Fruit fly (Drosophila melanogaster) whole organism, prepupa: Measurements from ENCODE around the gene Zpr1.

Experiments used
- CG10631 ChIP-seq: fragments of 200-800 bp; sonication (Bioruptor generic); optimal IDR thresholded peaks from 2 replicates; lab custom pipeline; 2016; ENCODE audit warnings: missing biosample characterization, missing genetic modification characterization
- CG10669 ChIP-seq: fragments of 200-800 bp; sonication (Bioruptor generic); optimal IDR thresholded peaks from 3 replicates; lab custom pipeline; 2018; ENCODE audit warnings: missing biosample characterization, mild to moderate bottlenecking, missing genetic modification characterization, moderate library complexity
- CG11294 ChIP-seq: fragments of 200-800 bp; sonication (Bioruptor generic); IDR thresholded peaks from 2 replicates; pipeline ENCODE4 v1.3.6; 2022; ENCODE audit warnings: missing biosample characterization, missing genetic modification characterization
- CG11762 ChIP-seq: fragments of 200-800 bp; sonication (Bioruptor generic); optimal IDR thresholded peaks from 3 replicates; lab custom pipeline; 2016; ENCODE audit warnings: missing biosample characterization, missing genetic modification characterization; ENCODE audit not compliant: insufficient read depth
- CG15336 ChIP-seq: fragments of 200-800 bp; sonication (Bioruptor generic); IDR thresholded peaks from 2 replicates; pipeline ENCODE4 v1.3.6; 2022; ENCODE audit warnings: missing biosample characterization, missing genetic modification characterization
- CG1621 ChIP-seq: fragments of 200-800 bp; sonication (Bioruptor generic); optimal IDR thresholded peaks from 3 replicates; lab custom pipeline; 2018; ENCODE audit warnings: missing biosample characterization, mild to moderate bottlenecking, missing genetic modification characterization
- CG16779 ChIP-seq: fragments of 200-800 bp; sonication (Bioruptor generic); optimal IDR thresholded peaks from 3 replicates; lab custom pipeline; 2017; ENCODE audit warnings: missing biosample characterization, mild to moderate bottlenecking, missing genetic modification characterization
- CG3032 ChIP-seq: fragments of 200-800 bp; optimal IDR thresholded peaks from 2 replicates; lab custom pipeline; 2019; ENCODE audit warnings: missing biosample characterization, mild to moderate bottlenecking, missing genetic modification characterization, moderate library complexity
- CG32006 ChIP-seq: fragments of 200-800 bp; sonication (Bioruptor generic); optimal IDR thresholded peaks from 3 replicates; lab custom pipeline; 2017; ENCODE audit warnings: missing biosample characterization, mild to moderate bottlenecking, missing genetic modification characterization
- CG34406 ChIP-seq: fragments of 200-800 bp; sonication (Bioruptor generic); optimal IDR thresholded peaks from 3 replicates; lab custom pipeline; 2016; ENCODE audit warnings: missing biosample characterization, missing genetic modification characterization
- CG4318 ChIP-seq: fragments of 200-800 bp; sonication (Bioruptor generic); optimal IDR thresholded peaks from 3 replicates; lab custom pipeline; 2017; ENCODE audit warnings: missing biosample characterization, mild to moderate bottlenecking, missing genetic modification characterization
- CG6163 ChIP-seq: fragments of 200-800 bp; sonication (Bioruptor generic); IDR thresholded peaks from 3 replicates; pipeline ENCODE4 v1.3.6; 2022; ENCODE audit warnings: missing biosample characterization, missing genetic modification characterization
- CG6276 ChIP-seq: fragments of 200-800 bp; sonication (Bioruptor generic); optimal IDR thresholded peaks from 2 replicates; lab custom pipeline; 2017; ENCODE audit warnings: missing biosample characterization, mild to moderate bottlenecking, missing genetic modification characterization
- CG6792 ChIP-seq: fragments of 200-800 bp; sonication (Bioruptor generic); optimal IDR thresholded peaks from 3 replicates; lab custom pipeline; 2016; ENCODE audit warnings: missing biosample characterization, missing genetic modification characterization
- CG6808 ChIP-seq: fragments of 200-800 bp; sonication (Bioruptor generic); optimal IDR thresholded peaks from 3 replicates; lab custom pipeline; 2017; ENCODE audit warnings: missing biosample characterization, missing genetic modification characterization, mild to moderate bottlenecking, moderate library complexity, missing genetic modification reagents
- CG6854 ChIP-seq: fragments of 200-800 bp; sonication (Bioruptor generic); optimal IDR thresholded peaks from 2 replicates; lab custom pipeline; 2017; ENCODE audit warnings: missing biosample characterization, mild to moderate bottlenecking, missing genetic modification characterization
- CG8119 ChIP-seq: fragments of 200-800 bp; sonication (Bioruptor generic); IDR thresholded peaks from 3 replicates; pipeline ENCODE4 v1.3.6; 2022; ENCODE audit warnings: missing biosample characterization, missing genetic modification characterization
- CG9139 ChIP-seq: fragments of 200-800 bp; sonication (Bioruptor generic); optimal IDR thresholded peaks from 3 replicates; lab custom pipeline; 2017; ENCODE audit warnings: missing biosample characterization, mild to moderate bottlenecking, missing genetic modification characterization
- Eip78C ChIP-seq: fragments of 200-800 bp; sonication (Bioruptor generic); peaks from one replicate; lab custom pipeline; 2016; ENCODE audit warnings: missing biosample characterization, missing genetic modification characterization
- Ets96B ChIP-seq: fragments of 200-800 bp; optimal IDR thresholded peaks from 2 replicates; lab custom pipeline; 2019; ENCODE audit warnings: missing biosample characterization, mild to moderate bottlenecking, missing genetic modification characterization, moderate library complexity
- Gug ChIP-seq: fragments of 200-800 bp; sonication (Bioruptor generic); IDR thresholded peaks from 2 replicates; pipeline ENCODE4 v1.3.6; 2022; ENCODE audit warnings: missing biosample characterization, missing genetic modification characterization
- Hr38 ChIP-seq: sonication (Bioruptor generic); optimal IDR thresholded peaks from 2 replicates; lab custom pipeline; 2016; ENCODE audit warnings: missing biosample characterization, missing genetic modification characterization
- Hr39 ChIP-seq: fragments of 200-800 bp; sonication (Bioruptor generic); optimal IDR thresholded peaks from 2 replicates; lab custom pipeline; 2016; ENCODE audit warnings: missing biosample characterization, missing genetic modification characterization
- Hr4 ChIP-seq: fragments of 200-800 bp; sonication (Bioruptor generic); optimal IDR thresholded peaks from 3 replicates; lab custom pipeline; 2016; ENCODE audit warnings: missing biosample characterization, missing genetic modification characterization
- Met ChIP-seq: fragments of 200-800 bp; sonication (Bioruptor generic); optimal IDR thresholded peaks from 3 replicates; lab custom pipeline; 2016; ENCODE audit warnings: missing biosample characterization, missing genetic modification characterization
- OdsH ChIP-seq: fragments of 200-800 bp; sonication (Bioruptor generic); optimal IDR thresholded peaks from 3 replicates; lab custom pipeline; 2016; ENCODE audit warnings: missing biosample characterization, missing genetic modification characterization
- Sox102F ChIP-seq: fragments of 200-800 bp; sonication (Bioruptor generic); optimal IDR thresholded peaks from 2 replicates; lab custom pipeline; 2016; ENCODE audit warnings: missing biosample characterization, mild to moderate bottlenecking, missing genetic modification characterization
- Sox14 ChIP-seq: fragments of 200-800 bp; sonication (Bioruptor generic); optimal IDR thresholded peaks from 3 replicates; lab custom pipeline; 2016; ENCODE audit warnings: missing biosample characterization, missing genetic modification characterization
- Sox15 ChIP-seq: fragments of 200-800 bp; sonication (Bioruptor generic); optimal IDR thresholded peaks from 3 replicates; lab custom pipeline; 2016; ENCODE audit warnings: missing biosample characterization, missing genetic modification characterization
- achi ChIP-seq: fragments of 200-800 bp; sonication (Bioruptor generic); optimal IDR thresholded peaks from 3 replicates; lab custom pipeline; 2016; ENCODE audit warnings: missing biosample characterization, missing genetic modification characterization
- acj6 ChIP-seq: fragments of 200-800 bp; sonication (Bioruptor generic); optimal IDR thresholded peaks from 3 replicates; lab custom pipeline; 2016; ENCODE audit warnings: missing biosample characterization, missing genetic modification characterization
- cyc ChIP-seq: fragments of 200-800 bp; sonication (Bioruptor generic); optimal IDR thresholded peaks from 3 replicates; lab custom pipeline; 2016; ENCODE audit warnings: missing biosample characterization, missing genetic modification characterization
- dac ChIP-seq: fragments of 200-800 bp; sonication (Bioruptor generic); optimal IDR thresholded peaks from 2 replicates; lab custom pipeline; 2017; ENCODE audit warnings: missing biosample characterization, mild to moderate bottlenecking, missing genetic modification characterization
- eg ChIP-seq: fragments of 200-800 bp; sonication (Bioruptor generic); IDR thresholded peaks from 3 replicates; pipeline ENCODE4 v1.3.6; 2022; ENCODE audit warnings: missing biosample characterization, missing genetic modification characterization
- fd59A ChIP-seq: fragments of 200-800 bp; sonication (Bioruptor generic); optimal IDR thresholded peaks from 2 replicates; lab custom pipeline; 2017; ENCODE audit warnings: missing biosample characterization, mild to moderate bottlenecking, missing genetic modification characterization, missing genetic modification reagents
- fd85E ChIP-seq: fragments of 200-800 bp; sonication (Bioruptor generic); optimal IDR thresholded peaks from 3 replicates; lab custom pipeline; 2016; ENCODE audit warnings: missing biosample characterization, missing genetic modification characterization
- fkh ChIP-seq: fragments of 200-800 bp; sonication (Bioruptor generic); optimal IDR thresholded peaks from 3 replicates; lab custom pipeline; 2017; ENCODE audit warnings: missing biosample characterization, mild to moderate bottlenecking, missing genetic modification characterization, moderate library complexity
- lz ChIP-seq: fragments of 200-800 bp; sonication (Bioruptor generic); optimal IDR thresholded peaks from 3 replicates; lab custom pipeline; 2016; ENCODE audit warnings: missing biosample characterization, missing genetic modification characterization
- net ChIP-seq: fragments of 200-800 bp; sonication (Bioruptor generic); optimal IDR thresholded peaks from 3 replicates; lab custom pipeline; 2016; ENCODE audit warnings: missing biosample characterization, missing genetic modification characterization
- pdm3 ChIP-seq: fragments of 200-800 bp; sonication (Bioruptor generic); optimal IDR thresholded peaks from 3 replicates; lab custom pipeline; 2016; ENCODE audit warnings: missing biosample characterization, missing genetic modification characterization
- salr ChIP-seq, 2 experiments: fragments of 200-800 bp; sonication (Bioruptor generic); optimal IDR thresholded peaks; 3 replicates each; lab custom pipeline; 2016 to 2018; ENCODE audit warnings: missing biosample characterization in 2 of 2, missing genetic modification characterization in 2 of 2, mild to moderate bottlenecking in 1 of 2
- spab ChIP-seq: fragments of 200-800 bp; sonication (Bioruptor generic); optimal IDR thresholded peaks from 2 replicates; lab custom pipeline; 2017; ENCODE audit warnings: missing biosample characterization, mild to moderate bottlenecking, missing genetic modification characterization, missing genetic modification reagents
- svp ChIP-seq: fragments of 200-800 bp; sonication (Bioruptor generic); peaks from one replicate; lab custom pipeline; 2016; ENCODE audit warnings: missing biosample characterization, missing genetic modification characterization
- topi ChIP-seq: fragments of 200-800 bp; sonication (Bioruptor generic); optimal IDR thresholded peaks from 3 replicates; lab custom pipeline; 2016; ENCODE audit warnings: missing biosample characterization, missing genetic modification characterization
- vri ChIP-seq: fragments of 200-800 bp; sonication (Bioruptor generic); optimal IDR thresholded peaks from 3 replicates; lab custom pipeline; 2016; ENCODE audit warnings: missing biosample characterization, mild to moderate bottlenecking, missing genetic modification characterization

The Zpr1 gene

dm6 chrX:9161912-9162311 lies at the start of gene Zpr1, which contains the start of gene CG44532:
Gene Zpr1 (minus strand): TSS chrX:9162090.
Gene CG44532 (plus strand): TSS chrX:9162092.
- TF ChIP-seq Sox15 (no peak), Hr38 (no peak), fd85E (no peak), Hr4 (GFP tag; lab: Kevin White, UChicago) (no peak)
- TF ChIP-seq, all 60 proteins: peak for 0

DNA sequence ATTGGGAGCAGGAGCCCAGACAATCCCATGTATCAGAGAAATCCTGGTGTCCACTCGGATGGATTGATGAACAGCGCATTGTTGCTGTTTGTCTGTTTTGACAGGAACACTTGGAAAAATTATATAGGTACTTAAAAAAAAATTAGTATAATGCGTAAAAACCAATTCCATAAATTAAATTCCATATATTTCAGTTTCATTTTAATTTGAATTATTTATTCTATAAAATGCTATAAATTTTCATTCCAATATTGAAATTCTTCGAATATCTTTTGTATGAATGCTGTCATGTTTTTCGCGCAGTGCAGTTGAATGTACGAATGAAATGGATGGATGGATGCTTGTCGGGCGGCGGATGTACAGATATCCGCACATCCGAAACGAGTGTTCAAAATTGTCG lies 48.9 kb upstream of the Zpr1 start, which contains the start of gene SmydA-9:
SmydA-9 (minus strand) TSS at position 101 of the 400 bp plus-strand sequence.
- TF ChIP-seq svp (GFP tag; lab: Kevin White, UChicago), result peak; percentile 23
- peak; percentile 30 for TF ChIP-seq Eip78C (GFP tag; lab: Kevin White, UChicago)
- no peak for TF ChIP-seq achi (GFP tag; lab: Kevin White, UChicago)
- TF ChIP-seq topi (GFP tag; lab: Kevin White, UChicago), result peak; percentile 10
- TF ChIP-seq CG11294, result no peak

DNA sequence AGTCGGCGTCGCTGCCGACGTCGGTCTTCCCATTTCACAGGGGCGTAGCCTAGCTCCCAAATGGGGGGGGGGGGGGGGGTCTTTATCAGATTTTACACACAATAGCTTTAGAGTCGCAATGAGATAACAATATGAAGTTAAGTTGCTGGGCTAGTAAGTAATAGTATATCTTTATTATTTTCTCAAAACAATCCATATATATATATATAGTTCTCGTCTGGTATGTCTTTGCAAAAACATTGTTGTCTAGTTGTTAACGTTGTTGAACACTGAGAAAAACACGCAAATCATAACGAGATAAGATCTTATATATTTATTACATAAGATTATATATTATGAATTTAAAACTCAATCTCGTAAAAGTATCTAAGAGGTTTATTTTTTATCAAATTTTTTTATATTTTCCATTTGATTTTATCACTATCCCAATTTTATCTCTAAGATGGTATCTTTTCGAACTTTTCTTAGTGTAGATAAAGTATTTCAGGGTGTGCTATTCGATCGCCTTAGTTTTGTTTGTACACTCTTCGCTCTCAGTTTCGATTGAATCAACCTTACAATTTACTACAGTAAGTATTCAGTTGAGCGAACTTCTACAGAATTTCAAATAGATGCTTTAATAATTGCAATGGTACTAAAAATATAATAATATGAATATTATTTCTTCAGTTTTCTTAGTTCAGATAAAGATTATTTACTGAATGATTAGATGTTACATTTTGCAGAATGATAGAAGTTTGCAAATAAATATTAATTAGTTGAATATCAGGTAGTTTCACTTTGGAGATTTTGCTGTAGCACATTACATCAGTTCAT lies 40.2 kb upstream of the Zpr1 start:
- TF ChIP-seq vri, result peak; percentile 1
- peak; percentile 20 to 48 for TF ChIP-seq salr (GFP tag; optimal IDR thresholded peaks at IDR 0.05; lab: Kevin White, UChicago)
- TF ChIP-seq Sox102F, result peak; percentile 5
- TF ChIP-seq net (GFP tag; lab: Kevin White, UChicago), result no peak
- TF ChIP-seq achi (GFP tag; lab: Kevin White, UChicago), result peak; percentile 47
- TF ChIP-seq Hr39 (GFP tag; lab: Kevin White, UChicago), result no peak
- no peak for TF ChIP-seq topi (GFP tag; lab: Kevin White, UChicago)
- peak; percentile 16 for TF ChIP-seq Hr4 (GFP tag; lab: Kevin White, UChicago)
- TF ChIP-seq fd59A (GFP tag; lab: Kevin White, UChicago), result peak; percentile 26
- peak; percentile 57 for TF ChIP-seq dac
- peak; percentile 66 for TF ChIP-seq CG15336 (GFP tag; lab: Robert Waterston, UW)
- TF ChIP-seq CG34406 (GFP tag; lab: Kevin White, UChicago), result peak; percentile 37
- no peak for TF ChIP-seq cyc (GFP tag; lab: Kevin White, UChicago)
- TF ChIP-seq CG4318 (GFP tag; lab: Kevin White, UChicago), result peak; percentile 54
- TF ChIP-seq CG6163 (GFP tag; lab: Robert Waterston, UW), result peak; percentile 76
- TF ChIP-seq eg (GFP tag; lab: Robert Waterston, UW), result peak; percentile 83
- peak; percentile 20 for TF ChIP-seq spab (GFP tag; lab: Kevin White, UChicago)
- peak; percentile 54 for TF ChIP-seq CG1621 (tag; lab: Kevin White, UChicago)
- TF ChIP-seq pdm3 (GFP tag; lab: Kevin White, UChicago), result peak; percentile 38
- TF ChIP-seq OdsH (GFP tag; lab: Kevin White, UChicago), result peak; percentile 2
- peak; percentile 27 for TF ChIP-seq CG16779 (tag; lab: Kevin White, UChicago)
- TF ChIP-seq CG6792 (GFP tag; lab: Kevin White, UChicago), result peak; percentile 13
- TF ChIP-seq lz, result peak; percentile 10
- peak; percentile 18 for TF ChIP-seq CG6808 (GFP tag; lab: Kevin White, UChicago)
- TF ChIP-seq CG10669 (GFP tag; lab: Kevin White, UChicago), result peak; percentile 44
- TF ChIP-seq CG11294, result peak; percentile 82
- peak; percentile 25 for TF ChIP-seq CG10631 (GFP tag; lab: Kevin White, UChicago)
- no peak for TF ChIP-seq Sox15
- TF ChIP-seq acj6 (GFP tag; lab: Kevin White, UChicago), result peak; percentile 16
- peak; percentile 67 for TF ChIP-seq CG32006
- TF ChIP-seq Ets96B (tag; lab: Kevin White, UChicago), result peak; percentile 63
- TF ChIP-seq CG8119, result peak; percentile 64; the same call in 2 of the 3 replicates
- TF ChIP-seq CG9139 (GFP tag; lab: Kevin White, UChicago), result no peak
- peak; percentile 24 for TF ChIP-seq CG11762
- no peak for TF ChIP-seq Sox14 (GFP tag; lab: Kevin White, UChicago)
- TF ChIP-seq CG6854 (GFP tag; lab: Kevin White, UChicago), result no peak
- TF ChIP-seq Gug (GFP tag; lab: Robert Waterston, UW), result peak; percentile 47; the same call in 1 of the 2 replicates
- no peak for TF ChIP-seq Met
- peak; percentile 52 for TF ChIP-seq Eip78C (GFP tag; lab: Kevin White, UChicago)
- peak; percentile 39 for TF ChIP-seq fkh (GFP tag; lab: Kevin White, UChicago)
- peak; percentile 70 for TF ChIP-seq CG6276
- TF ChIP-seq CG3032, result peak; percentile 48
